Fruit fly (Drosophila melanogaster): Measurements from ENCODE around the gene Pvf1.

- TF ChIP-seq Myc (optimal IDR thresholded peaks at IDR 0.05) (no peak), insv (optimal IDR thresholded peaks at IDR 0.05) (no peak)
Measured at dm6 chrX:18838470-18838869, 6.0 kb downstream of the Pvf1 start.
